Worm (Caenorhabditis elegans) whole organism, young adult: ENCODE measurements around the gene ida-1.

ENCODE experiments used
- C17E4.6 ChIP-seq: fragments of 200-800 bp; sonication (Bioruptor generic); IDR thresholded peaks from 2 replicates; pipeline ENCODE4 v1.3.6; 2022; ENCODE audit warnings: missing genetic modification reagents, missing genetic modification characterization, missing compliant biosample characterization
- F10E7.11 ChIP-seq: sonication (generic microtip); optimal IDR thresholded peaks from 2 replicates; lab custom pipeline; 2017; ENCODE audit warnings: mild to moderate bottlenecking, missing genetic modification characterization, moderate library complexity, missing compliant biosample characterization
- F33H1.4 ChIP-seq: fragments of 200-800 bp; sonication (Bioruptor generic); IDR thresholded peaks from 2 replicates; pipeline ENCODE4 v1.3.6; 2022; ENCODE audit warnings: missing genetic modification reagents, missing genetic modification characterization, missing compliant biosample characterization
- F57A8.1 ChIP-seq: fragments of 200-800 bp; sonication (Bioruptor generic); optimal IDR thresholded peaks from 2 replicates; lab custom pipeline; 2018; ENCODE audit warnings: mild to moderate bottlenecking, missing genetic modification characterization, moderate library complexity, missing compliant biosample characterization
- T07F8.4 ChIP-seq: sonication (generic microtip); optimal IDR thresholded peaks from 2 replicates; lab custom pipeline; 2016; ENCODE audit warnings: mild to moderate bottlenecking, missing genetic modification characterization, moderate library complexity, missing compliant biosample characterization
- T26A5.8 ChIP-seq: sonication (generic microtip); optimal IDR thresholded peaks from 2 replicates; lab custom pipeline; 2016; ENCODE audit warnings: missing genetic modification characterization, missing compliant biosample characterization
- Y53G8AR.9 ChIP-seq: fragments of 200-800 bp; sonication (Bioruptor generic); conservative IDR thresholded peaks from 2 replicates; pipeline ENCODE4 v1.3.6; 2022; ENCODE audit warnings: missing genetic modification reagents, missing genetic modification characterization, missing compliant biosample characterization
- Y56A3A.18 ChIP-seq: fragments of 200-800 bp; sonication (Bioruptor generic); IDR thresholded peaks from 2 replicates; pipeline ENCODE4 v1.3.6; 2022; ENCODE audit warnings: missing genetic modification reagents, missing genetic modification characterization, missing compliant biosample characterization
- ZK185.1 ChIP-seq: sonication (generic microtip); optimal IDR thresholded peaks from 2 replicates; lab custom pipeline; 2016; ENCODE audit warnings: mild to moderate bottlenecking, missing genetic modification characterization, missing compliant biosample characterization; ENCODE audit not compliant: poor library complexity, severe bottlenecking
- akir-1 ChIP-seq: fragments of 200-800 bp; sonication (Bioruptor generic); optimal IDR thresholded peaks from 2 replicates; lab custom pipeline; 2018; ENCODE audit warnings: mild to moderate bottlenecking, missing genetic modification characterization, moderate library complexity, missing compliant biosample characterization
- ama-1 ChIP-seq, 3 experiments: fragments of 150-350 bp in 1 of 3; sonication (generic microtip) in 2 of 3; optimal IDR thresholded peaks; 2 replicates each; lab custom pipeline; 2014 to 2018; ENCODE audit warnings: missing biosample characterization in 2 of 3, missing genetic modification characterization in 2 of 3, missing genetic modification reagents in 2 of 3
- aptf-2 ChIP-seq: fragments of 200-800 bp; sonication (Bioruptor generic); conservative IDR thresholded peaks from 2 replicates; pipeline ENCODE4 v1.3.6; 2022; ENCODE audit warnings: missing genetic modification reagents, missing genetic modification characterization, missing compliant biosample characterization
- attf-5 ChIP-seq: fragments of 200-800 bp; sonication (Bioruptor generic); optimal IDR thresholded peaks from 2 replicates; lab custom pipeline; 2018; ENCODE audit warnings: mild to moderate bottlenecking, missing genetic modification characterization, missing compliant biosample characterization
- cebp-1 ChIP-seq, 2 experiments: fragments of 200-800 bp in 1 of 2; sonication (Bioruptor generic) in 1 of 2; sonication (generic microtip) in 1 of 2; IDR thresholded peaks in 1 of 2; optimal IDR thresholded peaks in 1 of 2; 2 replicates each; pipeline versions ENCODE4 v1.3.6 to Lab custom; 2017 to 2022; ENCODE audit warnings: missing compliant biosample characterization in 2 of 2, missing genetic modification characterization in 2 of 2, mild to moderate bottlenecking in 1 of 2, missing genetic modification reagents in 1 of 2, moderate library complexity in 1 of 2
- ceh-100 ChIP-seq: fragments of 200-800 bp; sonication (Bioruptor generic); IDR thresholded peaks from 2 replicates; pipeline ENCODE4 v1.3.6; 2022; ENCODE audit warnings: missing genetic modification reagents, missing genetic modification characterization, missing compliant biosample characterization
- ceh-27 ChIP-seq: fragments of 200-800 bp; sonication (Bioruptor generic); optimal IDR thresholded peaks from 2 replicates; lab custom pipeline; 2018; ENCODE audit warnings: mild to moderate bottlenecking, missing genetic modification characterization, moderate library complexity, missing compliant biosample characterization
- ceh-91 ChIP-seq: fragments of 200-800 bp; sonication (Bioruptor generic); IDR thresholded peaks from 2 replicates; pipeline ENCODE4 v1.3.6; 2022; ENCODE audit warnings: missing genetic modification reagents, missing genetic modification characterization, missing compliant biosample characterization
- chd-7 ChIP-seq: sonication (generic microtip); optimal IDR thresholded peaks from 2 replicates; lab custom pipeline; 2016; ENCODE audit warnings: mild to moderate bottlenecking, missing genetic modification characterization, moderate library complexity, missing compliant biosample characterization
- efl-1 ChIP-seq: fragments of 150-350 bp; optimal IDR thresholded peaks from 2 replicates; lab custom pipeline; 2014; ENCODE audit warnings: missing biosample characterization, missing genetic modification reagents, missing genetic modification characterization
- egrh-3 ChIP-seq: fragments of 200-800 bp; sonication (Bioruptor generic); IDR thresholded peaks from 2 replicates; pipeline ENCODE4 v1.3.6; 2022; ENCODE audit warnings: missing genetic modification reagents, missing genetic modification characterization, missing compliant biosample characterization
- ekl-4 ChIP-seq: fragments of 200-800 bp; sonication (Bioruptor generic); IDR thresholded peaks from 2 replicates; pipeline ENCODE4 v1.3.6; 2022; ENCODE audit warnings: missing genetic modification reagents, missing genetic modification characterization, missing compliant biosample characterization
- him-1 ChIP-seq: sonication (generic microtip); optimal IDR thresholded peaks from 2 replicates; lab custom pipeline; 2016; ENCODE audit warnings: missing genotype, missing genetic modification reagents, missing genetic modification characterization, missing compliant biosample characterization
- hmg-20 ChIP-seq: fragments of 200-800 bp; sonication (Bioruptor generic); IDR thresholded peaks from 2 replicates; pipeline ENCODE4 v1.3.6; 2022; ENCODE audit warnings: missing genetic modification reagents, missing genetic modification characterization, missing compliant biosample characterization
- hrde-1 ChIP-seq: sonication (generic microtip); optimal IDR thresholded peaks from 2 replicates; lab custom pipeline; 2016; ENCODE audit warnings: missing genetic modification characterization, mild to moderate bottlenecking, missing compliant biosample characterization, moderate library complexity, missing genotype, missing genetic modification reagents, borderline replicate concordance
- hsf-1 ChIP-seq: fragments of 200-800 bp; sonication (Bioruptor generic); IDR thresholded peaks from 2 replicates; pipeline ENCODE4 v1.3.6; 2022; ENCODE audit warnings: missing genetic modification reagents, missing genetic modification characterization, missing compliant biosample characterization
- let-526 ChIP-seq: fragments of 200-800 bp; sonication (Bioruptor generic); IDR thresholded peaks from 2 replicates; pipeline ENCODE4 v1.3.6; 2022; ENCODE audit warnings: missing genetic modification reagents, missing genetic modification characterization, missing compliant biosample characterization
- lin-40 ChIP-seq: sonication (generic microtip); optimal IDR thresholded peaks from 2 replicates; lab custom pipeline; 2016; ENCODE audit warnings: missing genetic modification characterization, mild to moderate bottlenecking, missing compliant biosample characterization, missing genotype, missing genetic modification reagents
- lir-1 ChIP-seq: fragments of 200-800 bp; sonication (Bioruptor generic); conservative IDR thresholded peaks from 2 replicates; pipeline ENCODE4 v1.3.6; 2022; ENCODE audit warnings: missing genetic modification reagents, missing genetic modification characterization, missing compliant biosample characterization
- madf-3 ChIP-seq: fragments of 200-800 bp; sonication (Bioruptor generic); IDR thresholded peaks from 2 replicates; pipeline ENCODE4 v1.3.6; 2022; ENCODE audit warnings: missing genetic modification reagents, missing genetic modification characterization, missing compliant biosample characterization
- madf-6 ChIP-seq: fragments of 200-800 bp; sonication (Bioruptor generic); IDR thresholded peaks from 2 replicates; pipeline ENCODE4 v1.3.6; 2022; ENCODE audit warnings: missing genetic modification reagents, missing genetic modification characterization, missing compliant biosample characterization
- mcd-1 ChIP-seq: fragments of 200-800 bp; sonication (Bioruptor generic); IDR thresholded peaks from 2 replicates; pipeline ENCODE4 v1.3.6; 2022; ENCODE audit warnings: missing genetic modification reagents, missing genetic modification characterization, missing compliant biosample characterization
- nfya-1 ChIP-seq: sonication (generic microtip); optimal IDR thresholded peaks from 2 replicates; lab custom pipeline; 2017; ENCODE audit warnings: antibody characterized with exemption, missing compliant biosample characterization, missing genetic modification characterization, borderline replicate concordance; ENCODE audit not compliant: insufficient read depth
- nhr-80 ChIP-seq: sonication (generic microtip); optimal IDR thresholded peaks from 2 replicates; lab custom pipeline; 2016; ENCODE audit warnings: missing genetic modification characterization, missing compliant biosample characterization
- pha-4 ChIP-seq: fragments of 150-350 bp; sonication (generic microtip); optimal IDR thresholded peaks from 2 replicates; lab custom pipeline; 2014; ENCODE audit warnings: missing biosample characterization, missing genetic modification reagents, missing genetic modification characterization
- rcor-1 ChIP-seq: fragments of 200-800 bp; sonication (Bioruptor generic); IDR thresholded peaks from 2 replicates; pipeline ENCODE4 v1.3.6; 2022; ENCODE audit warnings: missing genetic modification reagents, missing genetic modification characterization, missing compliant biosample characterization
- sdz-38 ChIP-seq: sonication (generic microtip); optimal IDR thresholded peaks from 2 replicates; lab custom pipeline; 2016; ENCODE audit warnings: missing genotype, missing genetic modification characterization, missing compliant biosample characterization
- snpc-3.4 ChIP-seq: sonication (generic microtip); optimal IDR thresholded peaks from 2 replicates; lab custom pipeline; 2017; ENCODE audit warnings: missing genetic modification characterization, mild to moderate bottlenecking, missing compliant biosample characterization, antibody characterized with exemption, moderate library complexity, missing genotype, missing genetic modification reagents
- snpc-4 ChIP-seq, 5 experiments: fragments of 150-350 bp in 1 of 5; sonication (generic microtip) in 4 of 5; optimal IDR thresholded peaks; 2 replicates each; lab custom pipeline; 2014 to 2018; ENCODE audit warnings: missing genetic modification characterization in 5 of 5, missing biosample characterization in 3 of 5, antibody characterized with exemption in 2 of 5, mild to moderate bottlenecking in 2 of 5, missing compliant biosample characterization in 2 of 5, missing genotype in 2 of 5, moderate library complexity in 2 of 5, missing genetic modification reagents in 1 of 5
- somi-1 ChIP-seq: fragments of 200-800 bp; sonication (Bioruptor generic); optimal IDR thresholded peaks from 2 replicates; lab custom pipeline; 2018; ENCODE audit warnings: mild to moderate bottlenecking, missing genetic modification characterization, missing compliant biosample characterization
- tlf-1 ChIP-seq: fragments of 200-800 bp; sonication (Bioruptor generic); optimal IDR thresholded peaks from 2 replicates; lab custom pipeline; 2018; ENCODE audit warnings: mild to moderate bottlenecking, missing genetic modification characterization, missing compliant biosample characterization
- unc-130 ChIP-seq: sonication (generic microtip); optimal IDR thresholded peaks from 2 replicates; lab custom pipeline; 2016; ENCODE audit warnings: missing genetic modification reagents, missing genetic modification characterization, missing compliant biosample characterization
- ztf-18 ChIP-seq: sonication (generic microtip); optimal IDR thresholded peaks from 2 replicates; lab custom pipeline; 2016; ENCODE audit warnings: missing genotype, mild to moderate bottlenecking, missing genetic modification characterization, missing compliant biosample characterization

ida-1 gene

DNA sequence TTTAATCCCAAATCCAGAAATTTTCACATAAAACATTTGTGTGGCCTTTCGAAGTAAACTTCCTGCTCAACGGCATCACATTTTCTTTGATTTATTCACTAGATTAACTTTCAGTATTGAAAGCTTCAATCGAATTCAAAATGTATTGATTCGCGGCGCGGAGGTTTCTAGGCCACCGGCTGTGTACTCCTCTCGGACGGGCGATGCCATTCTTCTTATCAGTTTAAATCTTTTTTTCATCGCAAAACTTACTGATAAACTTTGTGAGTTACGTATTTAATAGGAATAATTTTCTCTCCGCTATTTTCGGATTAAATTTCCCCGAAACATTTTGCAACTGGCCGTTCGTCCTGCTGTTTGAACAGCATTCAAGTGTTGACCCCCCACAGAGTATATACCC, 33.5 kb upstream of the ida-1 start (continued):
- 0 out of 2 replicates have a peak, but pooled peaks have one; percentile 43 for TF ChIP-seq madf-3
- TF ChIP-seq mcd-1 (GFP tag; lab: Robert Waterston, UW), result peak; percentile 68
- no peak for TF ChIP-seq nfya-1 (tag; lab: Kevin White, UChicago)
- TF ChIP-seq snpc-4 (GFP tag; optimal IDR thresholded peaks at IDR 0.05; lab: Kevin White, UChicago), result no peak
- peak in 3 of 4 experiments; percentile 40 to 42 (median 42) for TF ChIP-seq snpc-4 (tag; optimal IDR thresholded peaks at IDR 0.05; lab: Kevin White, UChicago)
- peak; percentile 37; the same call in 1 of the 2 replicates for TF ChIP-seq ekl-4 (GFP tag; lab: Robert Waterston, UW)
- peak; percentile 69 for TF ChIP-seq akir-1 (GFP tag; lab: Kevin White, UChicago)
- no peak for TF ChIP-seq ceh-100
- TF ChIP-seq chd-7 (tag; lab: Kevin White, UChicago), result peak; percentile 20
- TF ChIP-seq lin-40 (tag; lab: Kevin White, UChicago), result peak; percentile 61
- peak; percentile 46; the same call in 1 of the 2 replicates for TF ChIP-seq F33H1.4
- peak; percentile 96 for TF ChIP-seq ZK185.1 (tag; lab: Kevin White, UChicago)
- no peak for TF ChIP-seq hmg-20 (GFP tag; lab: Robert Waterston, UW)
- TF ChIP-seq Y53G8AR.9 (GFP tag; lab: Robert Waterston, UW), result 0 out of 2 replicates have a peak, but pooled peaks have one; percentile 53
- peak; percentile 12 for TF ChIP-seq ztf-18 (tag; lab: Kevin White, UChicago)
- TF ChIP-seq nhr-80 (tag; lab: Kevin White, UChicago), result peak; percentile 48
- peak; percentile 7 for TF ChIP-seq efl-1 (GFP tag; lab: Kevin White, UChicago)
- TF ChIP-seq madf-6, result peak; percentile 61; the same call in 1 of the 2 replicates
- peak; percentile 16 for TF ChIP-seq tlf-1 (GFP tag; lab: Kevin White, UChicago)
- TF ChIP-seq somi-1, result peak; percentile 4
- peak; percentile 34 for TF ChIP-seq attf-5 (GFP tag; lab: Kevin White, UChicago)
- no peak for TF ChIP-seq F10E7.11
- no peak for TF ChIP-seq snpc-3.4 (tag; lab: Kevin White, UChicago)
- TF ChIP-seq, all 124 proteins: peak for 35

DNA sequence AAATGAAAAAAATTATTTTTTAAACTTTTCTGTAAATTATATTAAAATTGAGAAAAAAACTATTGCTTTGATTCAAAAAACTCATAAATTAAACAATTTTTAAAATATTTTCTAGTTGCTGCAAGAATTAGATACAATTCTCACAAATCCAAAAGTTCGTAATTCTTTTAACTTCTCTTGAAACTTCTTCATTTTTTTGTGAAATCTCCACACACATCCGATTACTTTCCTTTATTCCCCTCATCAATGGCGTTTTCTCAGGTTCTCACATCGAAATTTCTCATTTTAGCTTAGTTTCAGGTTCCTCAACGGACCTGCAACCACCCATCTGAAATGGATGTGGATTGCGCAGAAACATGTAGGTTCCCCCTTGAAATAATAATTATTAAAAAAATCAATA, 32.8 kb upstream of the ida-1 start, which contains the start of gene wrm-1:
Gene wrm-1, plus strand, starts transcription at position 301 of the 400 bp plus-strand sequence.
- TF ChIP-seq ekl-4 (GFP tag; lab: Robert Waterston, UW) (no peak), cebp-1 (GFP tag; IDR thresholded peaks at IDR 0.05; lab: Robert Waterston, UW) (no peak), cebp-1 (tag; optimal IDR thresholded peaks at IDR 0.05; lab: Kevin White, UChicago) (no peak), let-526 (GFP tag; lab: Robert Waterston, UW) (no peak), hsf-1 (GFP tag; lab: Robert Waterston, UW) (no peak), ZK185.1 (tag; lab: Kevin White, UChicago) (no peak), ceh-27 (no peak), sdz-38 (tag; lab: Kevin White, UChicago) (no peak), T26A5.8 (tag; lab: Kevin White, UChicago) (no peak), pha-4 (tag; lab: Kevin White, UChicago) (no peak), madf-3 (no peak), chd-7 (tag; lab: Kevin White, UChicago) (no peak)

DNA sequence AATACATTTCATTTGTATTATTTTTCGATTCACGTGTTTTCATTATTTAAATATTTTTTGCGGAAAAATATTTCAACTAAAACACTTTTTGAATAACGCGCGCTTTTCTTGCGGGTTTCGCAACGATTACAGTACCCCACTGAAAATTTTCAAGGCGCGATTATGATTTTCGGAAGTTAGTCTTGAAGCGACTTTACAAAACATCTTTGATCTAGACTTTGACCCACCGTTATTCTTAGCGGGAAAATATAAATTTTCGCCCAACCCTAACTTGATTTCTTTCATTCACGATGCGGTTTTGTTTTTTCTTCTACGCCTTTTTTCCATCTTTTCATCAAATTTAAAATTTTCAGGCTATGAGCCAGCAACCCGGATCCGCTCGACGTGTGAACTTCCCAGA, 27.5 kb upstream of the ida-1 start, which contains the start of gene egg-1:
Gene egg-1, plus strand, starts transcription at position 354 of the 400 bp plus-strand sequence.
- TF ChIP-seq snpc-4 (GFP tag; optimal IDR thresholded peaks at IDR 0.05; lab: Kevin White, UChicago) (peak; percentile 40), snpc-4 (tag; optimal IDR thresholded peaks at IDR 0.05; lab: Kevin White, UChicago) (peak in 3 of 4 experiments; percentile 8 to 60 (median 59)), him-1 (peak; percentile 85), unc-130 (GFP tag; lab: Kevin White, UChicago) (peak; percentile 75), pha-4 (tag; lab: Kevin White, UChicago) (no peak), F57A8.1 (GFP tag; lab: Kevin White, UChicago) (no peak), egrh-3 (no peak), T07F8.4 (no peak), Y56A3A.18 (GFP tag; lab: Robert Waterston, UW) (no peak), C17E4.6 (GFP tag; lab: Robert Waterston, UW) (no peak; the same call in 1 of the 2 replicates), hrde-1 (peak; percentile 8), aptf-2 (GFP tag; lab: Robert Waterston, UW) (peak; percentile 70; the same call in 1 of the 2 replicates), ama-1 (optimal IDR thresholded peaks at IDR 0.05; lab: Kevin White, UChicago) (no peak), ama-1 (GFP tag; optimal IDR thresholded peaks at IDR 0.05; lab: Kevin White, UChicago) (no peak), snpc-3.4 (tag; lab: Kevin White, UChicago) (peak; percentile 93), rcor-1 (peak; percentile 83), ceh-91 (peak; percentile 96), lir-1 (GFP tag; lab: Robert Waterston, UW) (peak; percentile 52; the same call in 1 of the 2 replicates)
